Fruit fly (Drosophila melanogaster) whole organism, embryonic: ENCODE data around the gene CG34303.

ENCODE experiments used
- CG10274 ChIP-seq: fragments of 200-800 bp; sonication (Bioruptor generic); optimal IDR thresholded peaks from 3 replicates; lab custom pipeline; 2017; ENCODE audit warnings: missing biosample characterization, mild to moderate bottlenecking, missing genetic modification characterization
- CG10366 ChIP-seq: fragments of 200-800 bp; sonication (Bioruptor generic); IDR thresholded peaks from 2 replicates; pipeline ENCODE4 v1.3.6; 2022; ENCODE audit warnings: missing biosample characterization, missing genetic modification characterization
- CG11398 ChIP-seq: fragments of 200-800 bp; sonication (Bioruptor generic); optimal IDR thresholded peaks from 2 replicates; lab custom pipeline; 2016; ENCODE audit warnings: missing biosample characterization, missing genetic modification characterization
- CG11560 ChIP-seq: fragments of 200-800 bp; sonication (Bioruptor generic); IDR thresholded peaks from 3 replicates; pipeline ENCODE4 v1.3.6; 2022; ENCODE audit warnings: missing biosample characterization, missing genetic modification characterization
- CG12104 ChIP-seq: fragments of 200-800 bp; sonication (Bioruptor generic); optimal IDR thresholded peaks from 3 replicates; lab custom pipeline; 2016; ENCODE audit warnings: missing biosample characterization, missing genetic modification characterization
- CG13624 ChIP-seq: fragments of 200-800 bp; sonication (Bioruptor generic); optimal IDR thresholded peaks from 2 replicates; lab custom pipeline; 2016; ENCODE audit warnings: missing biosample characterization, missing genetic modification characterization
- CG14441 ChIP-seq: fragments of 200-800 bp; sonication (Bioruptor generic); IDR thresholded peaks from 2 replicates; pipeline ENCODE4 v1.3.6; 2022; ENCODE audit warnings: missing biosample characterization, missing genetic modification characterization
- CG15479 ChIP-seq: fragments of 200-800 bp; sonication (Bioruptor generic); optimal IDR thresholded peaks from 3 replicates; lab custom pipeline; 2019; ENCODE audit warnings: missing biosample characterization, mild to moderate bottlenecking, missing genetic modification characterization, moderate library complexity
- CG16815 ChIP-seq: fragments of 200-800 bp; sonication (Bioruptor generic); optimal IDR thresholded peaks from 3 replicates; lab custom pipeline; 2017; ENCODE audit warnings: missing biosample characterization, mild to moderate bottlenecking, missing genetic modification characterization
- CG1832 ChIP-seq: fragments of 200-800 bp; sonication (Bioruptor generic); optimal IDR thresholded peaks from 2 replicates; lab custom pipeline; 2017; ENCODE audit warnings: missing biosample characterization, mild to moderate bottlenecking, missing genetic modification characterization, inconsistent platforms
- CG18764 ChIP-seq: fragments of 200-800 bp; sonication (Bioruptor generic); optimal IDR thresholded peaks from 3 replicates; lab custom pipeline; 2016; ENCODE audit warnings: missing biosample characterization, missing genetic modification characterization
- CG2889 ChIP-seq: fragments of 200-800 bp; sonication (Bioruptor generic); IDR thresholded peaks from 3 replicates; pipeline ENCODE4 v1.3.6; 2022; ENCODE audit warnings: missing biosample characterization, missing genetic modification characterization
- CG32767 ChIP-seq: fragments of 200-800 bp; sonication (Bioruptor generic); IDR thresholded peaks from 2 replicates; pipeline ENCODE4 v1.3.6; 2022; ENCODE audit warnings: missing biosample characterization, missing genetic modification characterization
- CG3407 ChIP-seq: fragments of 200-800 bp; sonication (Bioruptor generic); optimal IDR thresholded peaks from 2 replicates; lab custom pipeline; 2018; ENCODE audit warnings: missing biosample characterization, mild to moderate bottlenecking, missing genetic modification characterization
- CG3847 ChIP-seq: fragments of 200-800 bp; sonication (Bioruptor generic); IDR thresholded peaks from 2 replicates; pipeline ENCODE4 v1.3.6; 2022; ENCODE audit warnings: missing biosample characterization, missing genetic modification characterization
- CG42726 ChIP-seq: fragments of 200-800 bp; sonication (Bioruptor generic); IDR thresholded peaks from 2 replicates; pipeline ENCODE4 v1.3.6; 2022; ENCODE audit warnings: missing biosample characterization, missing genetic modification characterization; ENCODE audit not compliant: partially characterized antibody
- CG4820 ChIP-seq: fragments of 200-800 bp; sonication (Bioruptor generic); optimal IDR thresholded peaks from 3 replicates; lab custom pipeline; 2016; ENCODE audit warnings: missing biosample characterization, missing genetic modification characterization
- CG6854 ChIP-seq: fragments of 200-800 bp; sonication (Bioruptor generic); optimal IDR thresholded peaks from 3 replicates; lab custom pipeline; 2017; ENCODE audit warnings: missing biosample characterization, mild to moderate bottlenecking, missing genetic modification characterization
- CG7745 ChIP-seq: fragments of 200-800 bp; sonication (Bioruptor generic); optimal IDR thresholded peaks from 2 replicates; lab custom pipeline; 2018; ENCODE audit warnings: missing biosample characterization, mild to moderate bottlenecking, missing genetic modification characterization, moderate library complexity
- CHES-1-like ChIP-seq: fragments of 200-800 bp; sonication (Bioruptor generic); optimal IDR thresholded peaks from 2 replicates; lab custom pipeline; 2016; ENCODE audit warnings: missing biosample characterization, missing genetic modification characterization
- Ets65A ChIP-seq: fragments of 200-800 bp; sonication (Bioruptor generic); peaks from one replicate; lab custom pipeline; 2016; ENCODE audit warnings: missing biosample characterization, missing genetic modification characterization
- HHEX ChIP-seq: fragments of 200-800 bp; sonication (Bioruptor generic); optimal IDR thresholded peaks from 3 replicates; lab custom pipeline; 2017; ENCODE audit warnings: missing biosample characterization, mild to moderate bottlenecking, missing genetic modification characterization, missing genetic modification reagents
- Hand ChIP-seq: fragments of 200-800 bp; sonication (Bioruptor generic); optimal IDR thresholded peaks from 2 replicates; lab custom pipeline; 2017; ENCODE audit warnings: mild to moderate bottlenecking, missing biosample characterization, missing genetic modification reagents, missing genetic modification characterization
- HmgD ChIP-seq: fragments of 200-800 bp; sonication (Bioruptor generic); optimal IDR thresholded peaks from 3 replicates; lab custom pipeline; 2016; ENCODE audit warnings: missing biosample characterization, missing genetic modification characterization
- Hmr ChIP-seq: fragments of 200-800 bp; sonication (Bioruptor generic); optimal IDR thresholded peaks from 3 replicates; lab custom pipeline; 2017; ENCODE audit warnings: mild to moderate bottlenecking, missing biosample characterization, missing genetic modification reagents, missing genetic modification characterization
- Hr39 ChIP-seq: fragments of >200 bp; optimal IDR thresholded peaks from 2 replicates; lab custom pipeline; 2017
- MTF-1 ChIP-seq: fragments of 200-800 bp; sonication (Bioruptor generic); optimal IDR thresholded peaks from 2 replicates; lab custom pipeline; 2018; ENCODE audit warnings: missing biosample characterization, mild to moderate bottlenecking, missing genetic modification characterization, borderline replicate concordance
- Oaz ChIP-seq: fragments of 200-800 bp; sonication (Bioruptor generic); IDR thresholded peaks from 2 replicates; pipeline ENCODE4 v1.3.6; 2022; ENCODE audit warnings: missing biosample characterization, missing genetic modification characterization
- Pdp1 ChIP-seq, 2 experiments: fragments of 200-800 bp; sonication (Bioruptor generic); optimal IDR thresholded peaks; 3 replicates each; lab custom pipeline; 2016; ENCODE audit warnings: missing biosample characterization in 2 of 2, missing genetic modification characterization in 2 of 2, mild to moderate bottlenecking in 1 of 2, moderate library complexity in 1 of 2
- Ptx1 ChIP-seq: fragments of 200-800 bp; sonication (Bioruptor generic); IDR thresholded peaks from 2 replicates; pipeline ENCODE4 v1.3.6; 2022; ENCODE audit warnings: missing biosample characterization, missing genetic modification characterization
- Ravus ChIP-seq: fragments of 200-800 bp; sonication (Bioruptor generic); IDR thresholded peaks from 2 replicates; pipeline ENCODE4 v1.3.6; 2022; ENCODE audit warnings: missing biosample characterization, missing genetic modification characterization
- Sry-β ChIP-seq: fragments of 200-800 bp; sonication (Bioruptor generic); optimal IDR thresholded peaks from 2 replicates; lab custom pipeline; 2018; ENCODE audit warnings: missing biosample characterization, mild to moderate bottlenecking, missing genetic modification characterization, moderate library complexity
- Xbp1 ChIP-seq: fragments of 200-800 bp; sonication (Bioruptor generic); optimal IDR thresholded peaks from 3 replicates; lab custom pipeline; 2016; ENCODE audit warnings: missing biosample characterization, mild to moderate bottlenecking, missing genetic modification characterization
- chinmo ChIP-seq: fragments of 200-800 bp; sonication (Bioruptor generic); IDR thresholded peaks from 4 replicates; pipeline ENCODE4 v1.3.6; 2022; ENCODE audit warnings: missing biosample characterization, missing genetic modification characterization; ENCODE audit not compliant: partially characterized antibody
- corto ChIP-seq: fragments of 200-800 bp; sonication (Bioruptor generic); optimal IDR thresholded peaks from 2 replicates; lab custom pipeline; 2016; ENCODE audit warnings: missing biosample characterization, mild to moderate bottlenecking, missing genetic modification characterization, moderate library complexity
- dmrt11E ChIP-seq: fragments of 200-800 bp; sonication (Bioruptor generic); optimal IDR thresholded peaks from 3 replicates; lab custom pipeline; 2018; ENCODE audit warnings: missing biosample characterization, mild to moderate bottlenecking, missing genetic modification characterization, moderate library complexity
- emc ChIP-seq: fragments of 200-800 bp; sonication (Bioruptor generic); optimal IDR thresholded peaks from 2 replicates; lab custom pipeline; 2016; ENCODE audit warnings: missing biosample characterization, missing genetic modification characterization
- fd64A ChIP-seq: fragments of 200-800 bp; sonication (Bioruptor generic); optimal IDR thresholded peaks from 3 replicates; lab custom pipeline; 2018; ENCODE audit warnings: missing biosample characterization, mild to moderate bottlenecking, missing genetic modification characterization
- gcm ChIP-seq: fragments of 200-800 bp; sonication (Bioruptor generic); optimal IDR thresholded peaks from 2 replicates; lab custom pipeline; 2019; ENCODE audit warnings: missing biosample characterization, mild to moderate bottlenecking, missing genetic modification characterization, moderate library complexity
- hb ChIP-seq: fragments of 200-800 bp; sonication (Bioruptor generic); IDR thresholded peaks from 3 replicates; pipeline ENCODE4 v1.3.6; 2022; ENCODE audit warnings: missing biosample characterization, missing genetic modification characterization; ENCODE audit not compliant: partially characterized antibody
- hbn ChIP-seq: fragments of 200-800 bp; sonication (Bioruptor generic); IDR thresholded peaks from 2 replicates; pipeline ENCODE4 v1.3.6; 2022; ENCODE audit warnings: missing biosample characterization, missing genetic modification characterization; ENCODE audit not compliant: partially characterized antibody
- hth ChIP-seq: fragments of >200 bp; optimal IDR thresholded peaks from 2 replicates; lab custom pipeline; 2017; ENCODE audit warnings: inconsistent platforms
- jumu ChIP-seq: fragments of 200-800 bp; sonication (Bioruptor generic); optimal IDR thresholded peaks from 3 replicates; lab custom pipeline; 2016; ENCODE audit warnings: missing biosample characterization, missing genetic modification characterization
- kah ChIP-seq: fragments of 200-800 bp; sonication (Bioruptor generic); optimal IDR thresholded peaks from 2 replicates; lab custom pipeline; 2018; ENCODE audit warnings: missing biosample characterization, mild to moderate bottlenecking, missing genetic modification characterization
- klu ChIP-seq: fragments of 200-800 bp; sonication (Bioruptor generic); IDR thresholded peaks from 2 replicates; pipeline ENCODE4 v1.3.6; 2022; ENCODE audit warnings: missing biosample characterization, missing genetic modification characterization
- phol ChIP-seq: fragments of 200-800 bp; sonication (Bioruptor generic); optimal IDR thresholded peaks from 3 replicates; lab custom pipeline; 2018; ENCODE audit warnings: missing biosample characterization, mild to moderate bottlenecking, missing genetic modification characterization, moderate library complexity
- psq ChIP-seq: fragments of 200-800 bp; sonication (Bioruptor generic); optimal IDR thresholded peaks from 2 replicates; lab custom pipeline; 2017; ENCODE audit warnings: missing biosample characterization, missing genetic modification characterization
- ranshi ChIP-seq: fragments of 200-800 bp; sonication (Bioruptor generic); IDR thresholded peaks from 2 replicates; pipeline ENCODE4 v1.3.6; 2022; ENCODE audit warnings: missing biosample characterization, missing genetic modification characterization
- sima ChIP-seq: fragments of 200-800 bp; sonication (Bioruptor generic); optimal IDR thresholded peaks from 2 replicates; lab custom pipeline; 2016; ENCODE audit warnings: missing biosample characterization, missing genetic modification characterization
- sug ChIP-seq: fragments of 200-800 bp; optimal IDR thresholded peaks from 2 replicates; lab custom pipeline; 2019; ENCODE audit warnings: missing biosample characterization, mild to moderate bottlenecking, missing genetic modification characterization, moderate library complexity
- zfh1 ChIP-seq: fragments of 200-800 bp; sonication (Bioruptor generic); IDR thresholded peaks from 3 replicates; pipeline ENCODE4 v1.3.6; 2022; ENCODE audit warnings: missing biosample characterization, missing genetic modification characterization

Gene CG34303

dm6 chr3R:10170356-10170876 lies 18.7 kb upstream of the CG34303 start, which contains the start of gene Best1:
TSS of gene Best1 (minus strand) at chr3R:10170487.
- peak; percentile 86 for TF ChIP-seq MTF-1 (GFP tag; lab: Kevin White, UChicago)
- peak; percentile 91 for TF ChIP-seq CG10366 (GFP tag; lab: Robert Waterston, UW)
- peak; percentile 86 for TF ChIP-seq Ets65A
- peak; percentile 84 for TF ChIP-seq CG32767 (GFP tag; lab: Robert Waterston, UW)
- TF ChIP-seq psq: peak; percentile 89
- TF ChIP-seq ranshi: peak; percentile 94
- peak; percentile 67 for TF ChIP-seq CG12104 (GFP tag; lab: Kevin White, UChicago)
- peak; percentile 72 for TF ChIP-seq CG11560 (tag; lab: Robert Waterston, UW)
- TF ChIP-seq CG10274 (GFP tag; lab: Kevin White, UChicago): peak; percentile 74
- TF ChIP-seq dmrt11E (tag; lab: Kevin White, UChicago): peak; percentile 83
- TF ChIP-seq klu: peak; percentile 78
- TF ChIP-seq CG1832 (GFP tag; lab: Kevin White, UChicago): no peak
- TF ChIP-seq Xbp1 (GFP tag; lab: Kevin White, UChicago): peak; percentile 92
- peak; percentile 94 for TF ChIP-seq zfh1
- no peak for TF ChIP-seq CG15479 (GFP tag; lab: Kevin White, UChicago)
- peak; percentile 91 for TF ChIP-seq CG3847
- TF ChIP-seq CG16815 (GFP tag; lab: Kevin White, UChicago): peak; percentile 83
- peak; percentile 59 for TF ChIP-seq fd64A (GFP tag; lab: Kevin White, UChicago)
- TF ChIP-seq Hmr (GFP tag; lab: Kevin White, UChicago): peak; percentile 95
- peak; percentile 82 for TF ChIP-seq Hand (GFP tag; lab: Kevin White, UChicago)
- peak; percentile 86 for TF ChIP-seq Oaz (GFP tag; lab: Robert Waterston, UW)
- peak; percentile 79 for TF ChIP-seq CG4820
- TF ChIP-seq gcm (GFP tag; lab: Kevin White, UChicago): peak; percentile 92
- TF ChIP-seq CG7745 (tag; lab: Kevin White, UChicago): no peak
- TF ChIP-seq CG13624: peak; percentile 43
- TF ChIP-seq CG18764 (GFP tag; lab: Kevin White, UChicago): peak; percentile 33
- TF ChIP-seq emc (GFP tag; lab: Kevin White, UChicago): peak; percentile 62
- peak; percentile 78 for TF ChIP-seq kah
- TF ChIP-seq CG3407 (GFP tag; lab: Kevin White, UChicago): peak; percentile 84
- no peak for TF ChIP-seq hth
- peak; percentile 47 for TF ChIP-seq jumu (GFP tag; lab: Kevin White, UChicago)
- TF ChIP-seq CG42726 (GFP tag; lab: Robert Waterston, UW): no peak; the same call in none of the 2 replicates
- TF ChIP-seq CG11398 (GFP tag; lab: Kevin White, UChicago): peak; percentile 38
- TF ChIP-seq HmgD (GFP tag; lab: Kevin White, UChicago): peak; percentile 51
- TF ChIP-seq Ravus (GFP tag; lab: Robert Waterston, UW): peak; percentile 58
- peak; percentile 91 for TF ChIP-seq HHEX
- peak; percentile 87 for TF ChIP-seq phol
- peak; percentile 68 for TF ChIP-seq corto (GFP tag; lab: Kevin White, UChicago)
- TF ChIP-seq Ptx1 (GFP tag; lab: Robert Waterston, UW): peak; percentile 95
- TF ChIP-seq CG14441 (GFP tag; lab: Robert Waterston, UW): peak; percentile 87
- TF ChIP-seq sima (GFP tag; lab: Kevin White, UChicago): peak; percentile 34
- peak; percentile 60; the same call in 1 of the 3 replicates for TF ChIP-seq hb
- peak; percentile 35 for TF ChIP-seq Sry-β (GFP tag; lab: Kevin White, UChicago)
- peak; percentile 89 for TF ChIP-seq sug (tag; lab: Kevin White, UChicago)
- TF ChIP-seq chinmo (GFP tag; lab: Robert Waterston, UW): peak; percentile 94
- peak; percentile 55 for TF ChIP-seq hbn
- TF ChIP-seq Hr39 (lab: Kevin White, UChicago): no peak
- TF ChIP-seq Pdp1 (GFP tag; optimal IDR thresholded peaks at IDR 0.05; lab: Kevin White, UChicago): peak; percentile 76 to 83
- TF ChIP-seq CG6854 (GFP tag; lab: Kevin White, UChicago): peak; percentile 90
- peak; percentile 65 for TF ChIP-seq CHES-1-like (GFP tag; lab: Kevin White, UChicago)
- TF ChIP-seq CG2889: peak; percentile 79
